Worm (Caenorhabditis elegans): Measurements from ENCODE around the gene C55A6.3.

ce11 chrV:11462963-11463453 is 50.3 kb downstream of the C55A6.3 start, which contains the start of gene zipt-16:
- TF ChIP-seq pes-1 (GFP tag; IDR thresholded peaks at IDR 0.05) (no peak), tbx-37 (GFP tag; conservative IDR thresholded peaks at IDR 0.05) (no peak), tbx-11 (GFP tag; IDR thresholded peaks at IDR 0.05) (no peak), ama-1 (optimal IDR thresholded peaks at IDR 0.05) (no peak), sea-1 (GFP tag; conservative IDR thresholded peaks at IDR 0.05) (no peak), ceh-13 (GFP tag; optimal IDR thresholded peaks at IDR 0.05) (no peak), ceh-36 (tag; optimal IDR thresholded peaks at IDR 0.05) (no peak), aly-1 (tag; optimal IDR thresholded peaks at IDR 0.05) (no peak), tra-4 (tag; optimal IDR thresholded peaks at IDR 0.05) (no peak), ets-7 (tag; optimal IDR thresholded peaks at IDR 0.05) (no peak), hnd-1 (tag; optimal IDR thresholded peaks at IDR 0.05) (no peak), hmg-4 (GFP tag; optimal IDR thresholded peaks at IDR 0.05) (no peak)
